Worm (Caenorhabditis elegans): ENCODE results near the gene Y57G11C.28.
A peak's percentile ranks its signal among the peaks of the same experiment; 100 is the strongest.

The Y57G11C.28 gene

ce11 chrIV:14949048-14949447, 19.5 kb downstream of the Y57G11C.28 start:
- no peak for TF ChIP-seq dao-5 (tag; optimal IDR thresholded peaks at IDR 0.05)
- TF ChIP-seq W03F9.2 (tag; optimal IDR thresholded peaks at IDR 0.05): no peak
- TF ChIP-seq him-1 (tag; optimal IDR thresholded peaks at IDR 0.05): no peak

- TF ChIP-seq him-1 (tag; optimal IDR thresholded peaks at IDR 0.05): no peak
- no peak for TF ChIP-seq W03F9.2 (tag; optimal IDR thresholded peaks at IDR 0.05)
- no peak for TF ChIP-seq dao-5 (tag; optimal IDR thresholded peaks at IDR 0.05)
These were observed 20.9 kb downstream of the Y57G11C.28 start, which contains the start of gene Y41E3.22 for ce11 chrIV:14950468-14950867. Gene Y41E3.22 (plus strand): TSS chrIV:14950710.

- TF ChIP-seq dao-5 (tag; optimal IDR thresholded peaks at IDR 0.05) (no peak), W03F9.2 (tag; optimal IDR thresholded peaks at IDR 0.05) (no peak), him-1 (tag; optimal IDR thresholded peaks at IDR 0.05) (no peak)
These were observed 24.3 kb downstream of the Y57G11C.28 start for ce11 chrIV:14953802-14954201.

ce11 chrIV:14954842-14955241, 25.3 kb downstream of the Y57G11C.28 start:
- TF ChIP-seq him-1 (tag; optimal IDR thresholded peaks at IDR 0.05) (no peak), W03F9.2 (tag; optimal IDR thresholded peaks at IDR 0.05) (no peak), dao-5 (tag; optimal IDR thresholded peaks at IDR 0.05) (no peak)

- TF ChIP-seq dao-5 (tag; optimal IDR thresholded peaks at IDR 0.05): no peak
- no peak for TF ChIP-seq W03F9.2 (tag; optimal IDR thresholded peaks at IDR 0.05)
- TF ChIP-seq him-1 (tag; optimal IDR thresholded peaks at IDR 0.05): no peak
These were observed 27.3 kb downstream of the Y57G11C.28 start for ce11 chrIV:14956693-14957281.

ce11 chrIV:14958551-14958950, 29.0 kb downstream of the Y57G11C.28 start, which contains the start of gene Y41E3.1:
Gene Y41E3.1 (minus strand): TSS chrIV:14958874.
- TF ChIP-seq dao-5 (tag; optimal IDR thresholded peaks at IDR 0.05) (no peak), W03F9.2 (tag; optimal IDR thresholded peaks at IDR 0.05) (no peak), him-1 (tag; optimal IDR thresholded peaks at IDR 0.05) (no peak)

- TF ChIP-seq him-1 (tag; optimal IDR thresholded peaks at IDR 0.05) (no peak), dao-5 (tag; optimal IDR thresholded peaks at IDR 0.05) (no peak), W03F9.2 (tag; optimal IDR thresholded peaks at IDR 0.05) (peak; percentile 87)
These were observed 29.9 kb downstream of the Y57G11C.28 start for ce11 chrIV:14959375-14959774.

ce11 chrIV:14960061-14960460, 30.5 kb downstream of the Y57G11C.28 start:
- TF ChIP-seq dao-5 (tag; optimal IDR thresholded peaks at IDR 0.05) (no peak), W03F9.2 (tag; optimal IDR thresholded peaks at IDR 0.05) (no peak), him-1 (tag; optimal IDR thresholded peaks at IDR 0.05) (no peak)

- TF ChIP-seq W03F9.2 (tag; optimal IDR thresholded peaks at IDR 0.05) (no peak), him-1 (tag; optimal IDR thresholded peaks at IDR 0.05) (no peak), dao-5 (tag; optimal IDR thresholded peaks at IDR 0.05) (no peak)
These were observed 48.7 kb downstream of the Y57G11C.28 start for ce11 chrIV:14978204-14978603.

ce11 chrIV:14981311-14981710, 51.8 kb downstream of the Y57G11C.28 start, which contains the start of gene atln-2:
Gene atln-2 (plus strand): TSS chrIV:14981611.
- TF ChIP-seq dao-5 (tag; optimal IDR thresholded peaks at IDR 0.05) (no peak), W03F9.2 (tag; optimal IDR thresholded peaks at IDR 0.05) (no peak), him-1 (tag; optimal IDR thresholded peaks at IDR 0.05) (no peak)

All from whole organism, L4/young adult.